Fruit fly (Drosophila melanogaster): ENCODE results near the gene CG6310.
A peak's percentile ranks its signal among the peaks of the same experiment; 100 is the strongest.

CG6310 gene

DNA sequence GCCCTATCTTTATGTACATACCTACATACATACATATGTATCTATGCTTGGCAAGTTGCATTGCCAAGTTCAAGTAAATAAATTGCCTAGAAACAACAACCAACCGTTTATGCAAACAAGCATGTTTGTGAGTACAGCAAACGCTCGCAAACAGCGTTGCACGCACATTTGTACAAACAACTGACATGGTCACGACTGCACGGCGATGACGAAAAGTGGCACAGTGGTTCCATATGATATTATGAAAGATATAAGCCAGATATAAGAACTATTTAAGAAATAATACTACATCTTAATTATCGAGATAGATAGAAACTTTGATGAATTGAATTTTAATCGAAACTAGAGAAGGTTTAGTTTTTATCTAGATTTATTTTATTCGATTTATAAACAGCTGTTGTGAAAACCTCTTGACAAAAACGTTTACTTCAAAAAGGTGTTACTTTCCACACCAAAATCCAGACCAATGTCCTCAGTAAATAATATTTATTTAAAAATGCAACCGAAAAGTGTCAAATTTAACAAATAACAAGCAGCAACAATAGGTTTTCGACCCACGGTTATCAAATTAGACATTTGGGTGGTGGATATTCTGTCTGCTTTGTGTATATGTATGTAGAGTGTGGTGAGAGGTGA is 20.3 kb upstream of the CG6310 start (continued):
- TF ChIP-seq CG13775 (GFP tag; optimal IDR thresholded peaks at IDR 0.05) (peak; percentile 92), tio (GFP tag; optimal IDR thresholded peaks at IDR 0.05) (peak; percentile 95), lmd (GFP tag; IDR thresholded peaks at IDR 0.05) (peak; percentile 84; the same call in 1 of the 2 replicates), CG18619 (GFP tag; optimal IDR thresholded peaks at IDR 0.05) (peak; percentile 93), abd-A (tag; optimal IDR thresholded peaks at IDR 0.05) (peak; percentile 10), CG33213 (GFP tag; optimal IDR thresholded peaks at IDR 0.05) (peak; percentile 79), CG12236 (GFP tag; optimal IDR thresholded peaks at IDR 0.05) (peak; percentile 82), Med (GFP tag) (peak; percentile 86), gcm (GFP tag; optimal IDR thresholded peaks at IDR 0.05) (peak; percentile 91), Hey (tag; optimal IDR thresholded peaks at IDR 0.05) (peak; percentile 20), CG7839 (tag; optimal IDR thresholded peaks at IDR 0.05) (peak; percentile 97), NfI (GFP tag; optimal IDR thresholded peaks at IDR 0.05) (peak; percentile 89), CG6175 (GFP tag; IDR thresholded peaks at IDR 0.05) (no peak), zen (tag; optimal IDR thresholded peaks at IDR 0.05) (peak; percentile 47), CG16863 (GFP tag; optimal IDR thresholded peaks at IDR 0.05) (peak; percentile 87), CG10654 (GFP tag; optimal IDR thresholded peaks at IDR 0.05) (peak; percentile 52), CG12299 (tag; optimal IDR thresholded peaks at IDR 0.05) (peak; percentile 80), Ets65A (GFP tag) (peak; percentile 96), CG7928 (GFP tag; optimal IDR thresholded peaks at IDR 0.05) (peak; percentile 14), CG6791 (GFP tag; IDR thresholded peaks at IDR 0.05; ENCODE audit: partially characterized antibody) (no peak), CG1792 (GFP tag; optimal IDR thresholded peaks at IDR 0.05) (peak; percentile 77), jigr1 (GFP tag; IDR thresholded peaks at IDR 0.05) (0 out of 3 replicates have a peak, but pooled peaks have one; percentile 73), mld (GFP tag; IDR thresholded peaks at IDR 0.05; ENCODE audit: partially characterized antibody) (no peak), MTF-1 (GFP tag; optimal IDR thresholded peaks at IDR 0.05; ENCODE audit: borderline replicate concordance) (peak; percentile 76), cas (GFP tag; IDR thresholded peaks at IDR 0.05) (no peak), CG4424 (GFP tag; optimal IDR thresholded peaks at IDR 0.05) (peak; percentile 94), z (GFP tag; IDR thresholded peaks at IDR 0.05) (peak; percentile 76; the same call in 1 of the 3 replicates), Sin3A (optimal IDR thresholded peaks at IDR 0.05) (no peak), CG17186 (GFP tag; optimal IDR thresholded peaks at IDR 0.05) (peak; percentile 52), CG12769 (tag; optimal IDR thresholded peaks at IDR 0.05) (peak; percentile 3), Scr (GFP tag; IDR thresholded peaks at IDR 0.05; ENCODE audit: partially characterized antibody) (no peak), CG1602 (GFP tag; optimal IDR thresholded peaks at IDR 0.05) (peak; percentile 87), CG12219 (GFP tag; optimal IDR thresholded peaks at IDR 0.05) (peak; percentile 85), CG4730 (GFP tag; IDR thresholded peaks at IDR 0.05) (peak; percentile 49), cato (GFP tag; optimal IDR thresholded peaks at IDR 0.05; ENCODE audit: borderline replicate concordance) (peak; percentile 82), Dad (GFP tag; optimal IDR thresholded peaks at IDR 0.05) (peak; percentile 63), CG2199 (GFP tag; IDR thresholded peaks at IDR 0.05) (peak; percentile 61; the same call in 2 of the 3 replicates), CG2889 (GFP tag; IDR thresholded peaks at IDR 0.05) (0 out of 3 replicates have a peak, but pooled peaks have one; percentile 37), Dref (GFP tag; IDR thresholded peaks at IDR 0.05) (no peak), lilli (GFP tag; optimal IDR thresholded peaks at IDR 0.05) (peak; percentile 89), Drgx (GFP tag; IDR thresholded peaks at IDR 0.05) (peak; percentile 79), bab2 (GFP tag; optimal IDR thresholded peaks at IDR 0.05) (peak; percentile 82), toy (GFP tag; IDR thresholded peaks at IDR 0.05) (0 out of 2 replicates have a peak, but pooled peaks have one; percentile 8), Hr51 (GFP tag; optimal IDR thresholded peaks at IDR 0.05) (peak; percentile 68 to 97), Spps (tag; optimal IDR thresholded peaks at IDR 0.05) (peak; percentile 53), CG14014 (GFP tag; IDR thresholded peaks at IDR 0.05) (peak; percentile 77), CG33557 (GFP tag; optimal IDR thresholded peaks at IDR 0.05) (peak; percentile 85), CG12155 (GFP tag; optimal IDR thresholded peaks at IDR 0.05) (peak; percentile 84), Hr78 (GFP tag; optimal IDR thresholded peaks at IDR 0.05) (peak in 1 of 2 experiments; percentile 87)
